Worm (Caenorhabditis elegans): ENCODE results near the gene ugt-18.
A peak's percentile ranks its signal among the peaks of the same experiment; 100 is the strongest.

The ugt-18 gene

ce11 chrV:12814481-12814882, 5.6 kb upstream of the ugt-18 start (continued):
- TF ChIP-seq nhr-11 (tag; optimal IDR thresholded peaks at IDR 0.05): peak; percentile 13

- TF ChIP-seq pqm-1 (tag; optimal IDR thresholded peaks at IDR 0.05): peak; percentile 33
- TF ChIP-seq R02D3.7 (tag; optimal IDR thresholded peaks at IDR 0.05): no peak
- peak; percentile 89 for TF ChIP-seq pha-4 (tag; optimal IDR thresholded peaks at IDR 0.05)
These were observed 4.7 kb upstream of the ugt-18 start for ce11 chrV:12815386-12815785.

ce11 chrV:12816672-12817071, 3.4 kb upstream of the ugt-18 start:
- TF ChIP-seq nhr-23 (tag; optimal IDR thresholded peaks at IDR 0.05) (peak; percentile 53), unc-62 (GFP tag; optimal IDR thresholded peaks at IDR 0.05) (no peak)

- TF ChIP-seq nhr-11 (tag; optimal IDR thresholded peaks at IDR 0.05) (no peak), egl-27 (tag; optimal IDR thresholded peaks at IDR 0.05) (no peak), daf-12 (tag; optimal IDR thresholded peaks at IDR 0.05) (no peak)
These were observed 1.6 kb upstream of the ugt-18 start for ce11 chrV:12818486-12818885.

- TF ChIP-seq elt-2 (tag; optimal IDR thresholded peaks at IDR 0.05) (no peak), mdl-1 (tag; optimal IDR thresholded peaks at IDR 0.05) (peak; percentile 36), zag-1 (tag; optimal IDR thresholded peaks at IDR 0.05) (no peak), unc-39 (tag; optimal IDR thresholded peaks at IDR 0.05) (no peak), fkh-10 (GFP tag; optimal IDR thresholded peaks at IDR 0.05) (peak; percentile 25), R02D3.7 (tag; optimal IDR thresholded peaks at IDR 0.05) (no peak), aly-2 (tag; optimal IDR thresholded peaks at IDR 0.05) (no peak), elt-3 (tag; optimal IDR thresholded peaks at IDR 0.05) (no peak), ama-1 (optimal IDR thresholded peaks at IDR 0.05) (peak; percentile 24), nhr-25 (tag; optimal IDR thresholded peaks at IDR 0.05) (no peak), nhr-23 (tag; optimal IDR thresholded peaks at IDR 0.05) (no peak), nfya-1 (tag; optimal IDR thresholded peaks at IDR 0.05; ENCODE audit: insufficient read depth) (peak; percentile 73), ztf-4 (tag; optimal IDR thresholded peaks at IDR 0.05) (no peak), lin-15B (tag; optimal IDR thresholded peaks at IDR 0.05) (peak; percentile 21), mml-1 (tag; optimal IDR thresholded peaks at IDR 0.05) (no peak), lin-39 (tag; optimal IDR thresholded peaks at IDR 0.05) (peak; percentile 84), snpc-4 (tag; optimal IDR thresholded peaks at IDR 0.05) (no peak), nhr-43 (tag; optimal IDR thresholded peaks at IDR 0.05; ENCODE audit: poor library complexity, severe bottlenecking) (no peak)
These were observed 905 bp upstream of the ugt-18 start for ce11 chrV:12819155-12819554.

ce11 chrV:12822065-12822464, 2.0 kb downstream of the ugt-18 start:
- TF ChIP-seq nhr-11 (tag; optimal IDR thresholded peaks at IDR 0.05) (no peak), egl-5 (tag; optimal IDR thresholded peaks at IDR 0.05) (no peak), nhr-67 (tag; optimal IDR thresholded peaks at IDR 0.05) (no peak), eor-1 (tag; optimal IDR thresholded peaks at IDR 0.05) (no peak), pqm-1 (tag; optimal IDR thresholded peaks at IDR 0.05) (peak; percentile 89), aly-2 (tag; optimal IDR thresholded peaks at IDR 0.05) (no peak), nhr-237 (tag; optimal IDR thresholded peaks at IDR 0.05) (no peak), lin-15B (tag; optimal IDR thresholded peaks at IDR 0.05) (no peak), tbx-2 (tag; optimal IDR thresholded peaks at IDR 0.05) (no peak), zag-1 (tag; optimal IDR thresholded peaks at IDR 0.05) (no peak), jun-1 (tag; optimal IDR thresholded peaks at IDR 0.05) (peak; percentile 26), unc-39 (tag; optimal IDR thresholded peaks at IDR 0.05) (no peak), elt-2 (tag; optimal IDR thresholded peaks at IDR 0.05) (peak; percentile 77), fkh-2 (tag; optimal IDR thresholded peaks at IDR 0.05) (no peak), lsy-12 (tag; optimal IDR thresholded peaks at IDR 0.05) (no peak), ama-1 (optimal IDR thresholded peaks at IDR 0.05) (no peak), ceh-9 (tag; optimal IDR thresholded peaks at IDR 0.05) (no peak), ceh-28 (tag; optimal IDR thresholded peaks at IDR 0.05) (no peak), ceh-16 (tag; optimal IDR thresholded peaks at IDR 0.05) (no peak)
